Fruit fly (Drosophila melanogaster) Kc167 (cell line): ENCODE measurements around the gene Shmt.

Experiments
- h ChIP-seq: fragments of >200 bp; optimal IDR thresholded peaks from 3 replicates; lab custom pipeline; 2018; ENCODE audit warnings: missing external identifiers
- insv ChIP-seq: fragments of >200 bp; optimal IDR thresholded peaks from 3 replicates; lab custom pipeline; 2018; ENCODE audit warnings: missing external identifiers
- psq ChIP-seq: fragments of >200 bp; optimal IDR thresholded peaks from 2 replicates; lab custom pipeline; 2017; ENCODE audit warnings: missing external identifiers

dm6 chrX:5896809-5897700 is 19.5 kb downstream of the Shmt start:
- no peak for TF ChIP-seq psq (lab: Kevin White, UChicago)
- no peak for TF ChIP-seq insv (lab: Kevin White, UChicago)
- TF ChIP-seq h (lab: Kevin White, UChicago), result no peak
